Worm (Caenorhabditis elegans): ENCODE results near the gene F48E8.2.

DNA sequence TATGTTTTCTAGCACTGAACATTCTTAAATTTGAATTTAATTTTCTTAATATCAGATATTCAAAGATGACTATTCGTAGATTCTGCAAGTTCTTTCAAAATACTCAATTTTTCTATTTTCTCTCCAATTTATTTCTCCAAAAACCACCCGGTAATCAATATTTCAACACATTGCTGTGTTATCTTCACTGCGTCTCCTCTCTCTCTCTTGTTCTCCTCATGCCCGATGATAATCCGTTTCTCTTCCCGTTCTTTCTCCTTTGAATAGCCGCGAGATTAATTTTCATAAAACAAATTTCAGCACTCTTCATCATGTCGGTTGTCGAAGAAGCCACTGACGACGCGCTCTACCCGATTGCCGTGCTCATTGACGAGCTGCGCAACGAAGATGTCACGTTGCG lies 13.7 kb upstream of the F48E8.2 start, which contains the start of gene paa-1:
- no peak for TF ChIP-seq him-1 (tag; optimal IDR thresholded peaks at IDR 0.05)
- no peak for TF ChIP-seq dao-5 (tag; optimal IDR thresholded peaks at IDR 0.05)
